Worm (Caenorhabditis elegans) whole organism, early embryonic: Measurements from ENCODE around the gene ZK1307.7.

Source experiments
- B0310.2 ChIP-seq: sonication (generic microtip); optimal IDR thresholded peaks from 2 replicates; lab custom pipeline; 2016; ENCODE audit warnings: mild to moderate bottlenecking, missing genetic modification characterization, missing compliant biosample characterization
- ama-1 ChIP-seq: fragments of 150-350 bp; optimal IDR thresholded peaks from 2 replicates; lab custom pipeline; 2014
- ceh-13 ChIP-seq: fragments of 200-800 bp; sonication (Bioruptor generic); optimal IDR thresholded peaks from 2 replicates; lab custom pipeline; 2018; ENCODE audit warnings: mild to moderate bottlenecking, missing genetic modification characterization, missing compliant biosample characterization
- ets-7 ChIP-seq: sonication (generic microtip); optimal IDR thresholded peaks from 2 replicates; lab custom pipeline; 2016; ENCODE audit warnings: missing genotype, missing genetic modification characterization, missing compliant biosample characterization
- flt-1 ChIP-seq: fragments of 200-800 bp; sonication (Bioruptor generic); IDR thresholded peaks from 2 replicates; pipeline ENCODE4 v1.3.6; 2022; ENCODE audit warnings: missing genetic modification characterization, missing compliant biosample characterization
- hmg-4 ChIP-seq: fragments of 200-800 bp; sonication (Bioruptor generic); optimal IDR thresholded peaks from 2 replicates; lab custom pipeline; 2018; ENCODE audit warnings: mild to moderate bottlenecking, missing genetic modification characterization, missing compliant biosample characterization
- hnd-1 ChIP-seq: sonication (generic microtip); optimal IDR thresholded peaks from 2 replicates; lab custom pipeline; 2016; ENCODE audit warnings: missing genetic modification characterization, missing compliant biosample characterization
- pes-1 ChIP-seq: fragments of 200-800 bp; sonication (Bioruptor generic); IDR thresholded peaks from 2 replicates; pipeline ENCODE4 v1.3.6; 2022; ENCODE audit warnings: missing genetic modification reagents, missing genetic modification characterization, missing compliant biosample characterization
- sea-1 ChIP-seq: fragments of 200-800 bp; sonication (Bioruptor generic); conservative IDR thresholded peaks from 2 replicates; pipeline ENCODE4 v1.3.6; 2022; ENCODE audit warnings: missing genetic modification characterization, missing compliant biosample characterization
- tbx-37 ChIP-seq: fragments of 200-800 bp; sonication (Bioruptor generic); conservative IDR thresholded peaks from 2 replicates; pipeline ENCODE4 v1.3.6; 2022; ENCODE audit warnings: missing genetic modification reagents, missing genetic modification characterization, missing compliant biosample characterization
- tra-4 ChIP-seq: sonication (generic microtip); optimal IDR thresholded peaks from 2 replicates; lab custom pipeline; 2017; ENCODE audit warnings: missing genetic modification characterization, missing compliant biosample characterization

ce11 chrII:9680493-9680892, 44.1 kb downstream of the ZK1307.7 start, which contains the start of gene ZK1320.13:
- TF ChIP-seq ama-1 (lab: Kevin White, UChicago) (no peak), ets-7 (tag; lab: Kevin White, UChicago) (no peak), sea-1 (GFP tag; lab: Robert Waterston, UW) (no peak), flt-1 (no peak), tbx-37 (GFP tag; lab: Robert Waterston, UW) (no peak), ceh-13 (no peak), B0310.2 (tag; lab: Kevin White, UChicago) (no peak), pes-1 (GFP tag; lab: Robert Waterston, UW) (no peak), hnd-1 (tag; lab: Kevin White, UChicago) (no peak), hmg-4 (GFP tag; lab: Kevin White, UChicago) (no peak), tra-4 (tag; lab: Kevin White, UChicago) (no peak)
